Worm (Caenorhabditis elegans) whole organism, mixed stage, embryonic: ENCODE results near the gene ttn-1.

ENCODE experiments used
- blmp-1 ChIP-seq: fragments of 150-350 bp; optimal IDR thresholded peaks from 2 replicates; lab custom pipeline; 2014; ENCODE audit warnings: missing biosample characterization, missing genetic modification characterization
- ceh-43 ChIP-seq: fragments of 200-800 bp; sonication (Bioruptor generic); optimal IDR thresholded peaks from 2 replicates; lab custom pipeline; 2018; ENCODE audit warnings: mild to moderate bottlenecking, missing genetic modification characterization, moderate library complexity, missing compliant biosample characterization
- elt-1 ChIP-seq: sonication (generic microtip); optimal IDR thresholded peaks from 2 replicates; lab custom pipeline; 2017; ENCODE audit warnings: missing genetic modification characterization, mild to moderate bottlenecking, missing compliant biosample characterization, antibody characterized with exemption, moderate library complexity, borderline replicate concordance; ENCODE audit not compliant: insufficient read depth
- nhr-28 ChIP-seq: fragments of 150-350 bp; optimal IDR thresholded peaks from 2 replicates; lab custom pipeline; 2014; ENCODE audit warnings: missing biosample characterization, missing genetic modification characterization
- unc-62 ChIP-seq: fragments of 150-350 bp; optimal IDR thresholded peaks from 2 replicates; lab custom pipeline; 2014; ENCODE audit warnings: missing biosample characterization, missing genetic modification reagents, missing genetic modification characterization

DNA sequence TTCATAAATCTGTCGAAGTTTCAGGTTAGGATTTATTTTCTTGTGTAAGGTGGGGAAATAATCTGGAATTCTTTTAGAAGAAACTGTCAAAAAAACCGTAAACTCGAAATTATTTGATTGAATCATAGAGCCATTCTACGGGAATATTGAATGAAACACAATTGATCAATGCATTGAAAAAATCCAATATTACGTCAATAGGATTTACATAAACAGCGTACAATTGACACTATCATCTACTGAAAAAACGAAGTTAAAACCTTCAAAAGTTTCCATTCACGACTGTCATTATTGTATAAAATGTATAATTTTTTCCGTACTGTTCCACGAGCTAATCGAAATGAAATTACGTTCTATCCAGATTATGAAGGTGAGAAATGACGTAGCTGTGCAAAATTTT lies 6.2 kb upstream of the ttn-1 start, which contains the start of gene rme-1:
- TF ChIP-seq ceh-43 = no peak
- no peak for TF ChIP-seq nhr-28 (tag; lab: Kevin White, UChicago)
- TF ChIP-seq elt-1 = no peak
- no peak for TF ChIP-seq unc-62 (GFP tag; lab: Kevin White, UChicago)
- TF ChIP-seq blmp-1 (tag; lab: Kevin White, UChicago) = no peak
